Fruit fly (Drosophila melanogaster): ENCODE data around the gene CG14434.

Gene CG14434

DNA sequence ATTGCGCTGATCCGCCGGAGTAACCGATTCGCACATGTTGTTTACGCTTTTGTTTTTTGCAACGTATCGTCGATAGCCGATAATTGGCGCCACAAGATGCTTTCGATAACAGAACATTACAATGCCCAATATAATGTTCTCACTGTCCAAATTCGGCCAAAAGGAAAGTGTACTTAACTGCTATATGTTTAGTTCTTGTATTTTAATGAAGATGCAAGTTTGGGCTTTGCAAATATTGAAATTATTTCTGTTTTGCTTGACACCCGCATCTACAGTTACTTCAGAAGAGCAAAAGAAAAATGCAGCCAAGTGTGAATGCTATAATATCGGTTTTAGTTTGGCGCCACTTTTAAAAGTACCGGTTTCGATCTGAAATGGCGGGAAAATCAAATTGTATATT, 14.4 kb downstream of the CG14434 start (continued):
- TF ChIP-seq bab2 (GFP tag; optimal IDR thresholded peaks at IDR 0.05): peak; percentile 94
- TF ChIP-seq CG17912 (GFP tag; optimal IDR thresholded peaks at IDR 0.05): peak; percentile 77
- peak; percentile 89 for TF ChIP-seq Dbx (GFP tag; IDR thresholded peaks at IDR 0.05)
- TF ChIP-seq H15 (GFP tag; IDR thresholded peaks at IDR 0.05): peak; percentile 78
- TF ChIP-seq CG34224 (GFP tag; IDR thresholded peaks at IDR 0.05; ENCODE audit: partially characterized antibody): 0 out of 3 replicates have a peak, but pooled peaks have one; percentile 35
- TF ChIP-seq onecut (GFP tag; IDR thresholded peaks at IDR 0.05): peak; percentile 83
- peak; percentile 58 for TF ChIP-seq gt (GFP tag; IDR thresholded peaks at IDR 0.05)
- TF ChIP-seq kni (GFP tag; optimal IDR thresholded peaks at IDR 0.05): peak; percentile 74
- peak; percentile 83 for TF ChIP-seq otp (GFP tag; IDR thresholded peaks at IDR 0.05)
- TF ChIP-seq Mrtf (GFP tag; IDR thresholded peaks at IDR 0.05): peak; percentile 87
- TF ChIP-seq scrt (GFP tag; optimal IDR thresholded peaks at IDR 0.05): peak; percentile 83
- TF ChIP-seq fru (optimal IDR thresholded peaks at IDR 0.05): no peak
- TF ChIP-seq CG30431 (GFP tag; optimal IDR thresholded peaks at IDR 0.05): peak; percentile 85
- TF ChIP-seq CG6272 (GFP tag; IDR thresholded peaks at IDR 0.05): peak; percentile 68
- peak; percentile 72 for TF ChIP-seq gcm2 (GFP tag; optimal IDR thresholded peaks at IDR 0.05)
- TF ChIP-seq crc (GFP tag; optimal IDR thresholded peaks at IDR 0.05): peak; percentile 88
- 0 out of 2 replicates have a peak, but pooled peaks have one; percentile 8 for TF ChIP-seq CG16779 (GFP tag; IDR thresholded peaks at IDR 0.05)
- TF ChIP-seq CG11398 (GFP tag; optimal IDR thresholded peaks at IDR 0.05): peak; percentile 89
- peak; percentile 86 for TF ChIP-seq CG12299 (tag; optimal IDR thresholded peaks at IDR 0.05)
- TF ChIP-seq az2 (GFP tag; optimal IDR thresholded peaks at IDR 0.05): peak; percentile 87
- peak; percentile 90 for TF ChIP-seq CG14441 (GFP tag; IDR thresholded peaks at IDR 0.05)
- no peak for TF ChIP-seq CG16813 (GFP tag; IDR thresholded peaks at IDR 0.05; ENCODE audit: partially characterized antibody)
- TF ChIP-seq wor (GFP tag; IDR thresholded peaks at IDR 0.05): peak; percentile 71
- peak; percentile 82 for TF ChIP-seq CG10565 (GFP tag; optimal IDR thresholded peaks at IDR 0.05)
- peak; percentile 68 for TF ChIP-seq CG6765 (GFP tag; optimal IDR thresholded peaks at IDR 0.05)
- TF ChIP-seq fd64A (GFP tag; optimal IDR thresholded peaks at IDR 0.05): peak; percentile 58
- TF ChIP-seq Sin3A (optimal IDR thresholded peaks at IDR 0.05): peak; percentile 43
- peak; percentile 87 for TF ChIP-seq NC2β (GFP tag; optimal IDR thresholded peaks at IDR 0.05)
- peak; percentile 36 for TF ChIP-seq cas (GFP tag; IDR thresholded peaks at IDR 0.05)
- no peak for TF ChIP-seq cad (GFP tag; optimal IDR thresholded peaks at IDR 0.05)
- TF ChIP-seq Hr3 (GFP tag; optimal IDR thresholded peaks at IDR 0.05): peak; percentile 82
- peak; percentile 54 for TF ChIP-seq Adf1 (GFP tag; IDR thresholded peaks at IDR 0.05)
- peak; percentile 86 for TF ChIP-seq seq (GFP tag; IDR thresholded peaks at IDR 0.05)
- peak; percentile 86 for TF ChIP-seq CG10979 (tag; optimal IDR thresholded peaks at IDR 0.05)
- peak; percentile 78 for TF ChIP-seq CG14667 (GFP tag; IDR thresholded peaks at IDR 0.05)
- peak; percentile 94 for TF ChIP-seq CG30403 (GFP tag; optimal IDR thresholded peaks at IDR 0.05)
- TF ChIP-seq row (GFP tag; IDR thresholded peaks at IDR 0.05): peak; percentile 95
- TF ChIP-seq twi (tag; optimal IDR thresholded peaks at IDR 0.05): peak; percentile 79
- TF ChIP-seq CG5245 (GFP tag; optimal IDR thresholded peaks at IDR 0.05): peak; percentile 89
- TF ChIP-seq CG14860 (GFP tag; IDR thresholded peaks at IDR 0.05; ENCODE audit: partially characterized antibody): no peak
- TF ChIP-seq CG9932 (GFP tag; IDR thresholded peaks at IDR 0.05): peak; percentile 87
- TF ChIP-seq CG8944 (GFP tag; optimal IDR thresholded peaks at IDR 0.05): peak; percentile 90
- peak in 1 of 3 experiments; percentile 11 for TF ChIP-seq Stat92E (GFP tag; optimal IDR thresholded peaks at IDR 0.05)
- TF ChIP-seq ac (GFP tag; optimal IDR thresholded peaks at IDR 0.05): peak; percentile 19
- TF ChIP-seq gfzf (GFP tag; optimal IDR thresholded peaks at IDR 0.05): peak; percentile 38
- no peak for TF ChIP-seq lov (optimal IDR thresholded peaks at IDR 0.05)
- peak; percentile 43; the same call in 1 of the 3 replicates for TF ChIP-seq lov (GFP tag; IDR thresholded peaks at IDR 0.05)
- no peak for TF ChIP-seq cg (GFP tag; optimal IDR thresholded peaks at IDR 0.05)
- peak; percentile 40; the same call in 1 of the 2 replicates for TF ChIP-seq unc-4 (GFP tag; IDR thresholded peaks at IDR 0.05; ENCODE audit: partially characterized antibody)
- peak; percentile 95 for TF ChIP-seq mam (GFP tag; optimal IDR thresholded peaks at IDR 0.05)
- peak; percentile 65 for TF ChIP-seq ab (GFP tag; optimal IDR thresholded peaks at IDR 0.05)
- TF ChIP-seq Hr39 (optimal IDR thresholded peaks at IDR 0.05): no peak
- TF ChIP-seq Usf (GFP tag; optimal IDR thresholded peaks at IDR 0.05): peak; percentile 78
